Worm (Caenorhabditis elegans): Measurements from ENCODE around the gene fbxa-43.
A peak's percentile ranks its signal among the peaks of the same experiment; 100 is the strongest.

fbxa-43 gene

DNA sequence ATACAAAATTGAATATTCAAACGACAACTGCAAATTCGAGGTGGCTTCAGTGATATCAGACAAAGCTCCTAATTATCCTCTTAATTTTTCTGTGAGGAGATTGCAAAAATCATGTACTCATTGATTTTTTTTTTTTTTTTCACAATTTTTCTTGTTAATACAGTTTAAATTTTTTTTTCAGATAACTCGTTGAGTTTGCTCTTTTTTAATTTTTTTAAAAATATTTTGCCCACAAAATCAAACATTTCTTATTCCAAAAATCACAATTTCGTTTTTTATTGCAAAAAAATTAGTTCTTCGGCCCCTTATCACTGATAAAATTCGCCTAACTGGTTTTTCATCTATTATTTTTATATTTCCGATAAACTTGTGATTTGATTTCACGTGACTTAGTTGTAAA lies 18.1 kb upstream of the fbxa-43 start, which contains the start of gene Y54F10BM.21:
TSS of gene Y54F10BM.21 (plus strand) at position 301 of the 400 bp plus-strand sequence.
- TF ChIP-seq lin-26 (GFP tag; IDR thresholded peaks at IDR 0.05), result no peak
- no peak for TF ChIP-seq gei-17 (GFP tag; optimal IDR thresholded peaks at IDR 0.05)
- TF ChIP-seq egl-18 (GFP tag; IDR thresholded peaks at IDR 0.05), result no peak
- TF ChIP-seq ceh-79 (tag; optimal IDR thresholded peaks at IDR 0.05), result no peak
- TF ChIP-seq attf-5 (GFP tag; optimal IDR thresholded peaks at IDR 0.05), result no peak
- TF ChIP-seq K12H6.12 (tag; optimal IDR thresholded peaks at IDR 0.05), result no peak
- no peak for TF ChIP-seq F37B4.10 (GFP tag; IDR thresholded peaks at IDR 0.05)
- TF ChIP-seq sptf-2 (GFP tag; optimal IDR thresholded peaks at IDR 0.05), result no peak
- TF ChIP-seq sea-2 (GFP tag; IDR thresholded peaks at IDR 0.05), result no peak
- TF ChIP-seq ceh-27 (GFP tag; optimal IDR thresholded peaks at IDR 0.05), result no peak

DNA sequence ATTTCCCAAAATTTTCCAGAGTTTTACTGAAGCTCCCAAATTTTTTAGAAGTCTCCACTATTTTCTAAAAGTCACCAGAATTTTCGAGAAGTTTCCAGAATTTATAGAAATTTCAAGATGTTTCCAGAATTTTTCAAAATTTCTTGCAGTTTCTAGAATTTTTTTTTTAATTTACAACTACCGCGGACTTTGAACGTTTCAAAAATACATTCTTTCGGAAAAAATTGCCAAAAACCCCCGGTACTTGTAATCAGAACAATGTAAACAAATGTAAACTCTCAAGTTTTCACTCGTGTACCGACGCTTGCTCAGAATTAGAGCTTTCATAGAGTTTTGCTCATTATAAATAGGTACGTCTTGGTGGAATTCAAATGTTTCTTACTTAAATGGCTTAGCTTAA lies 14.0 kb upstream of the fbxa-43 start, which contains the start of gene fbxa-39:
TSS of gene fbxa-39 (plus strand) at position 301 of the 400 bp plus-strand sequence.
- TF ChIP-seq sea-2 (GFP tag; IDR thresholded peaks at IDR 0.05), result no peak
- TF ChIP-seq ceh-27 (GFP tag; optimal IDR thresholded peaks at IDR 0.05), result no peak
- TF ChIP-seq Y95B8A.8 (GFP tag; IDR thresholded peaks at IDR 0.05), result no peak

DNA sequence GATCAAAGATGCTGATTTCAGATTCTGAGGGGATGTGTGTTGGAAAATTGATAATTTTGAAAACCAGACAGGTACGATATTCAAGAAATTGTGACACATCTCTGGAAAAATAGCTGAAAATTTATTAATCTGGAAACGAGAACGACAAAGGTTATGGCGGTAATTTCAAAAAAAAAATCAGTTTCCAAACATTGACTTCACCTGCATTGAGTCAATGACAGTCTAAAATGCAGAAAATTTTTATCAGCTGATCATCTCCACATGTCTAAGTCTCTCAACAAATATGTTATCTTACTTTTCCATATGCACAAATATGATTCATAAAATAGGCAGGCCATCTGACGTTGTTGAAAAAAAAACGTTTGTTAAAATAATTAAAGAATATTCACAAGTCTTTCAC lies 13.3 kb upstream of the fbxa-43 start, which contains the start of gene fbxa-48:
TSS of gene fbxa-48 (minus strand) at position 101 of the 400 bp plus-strand sequence.
- TF ChIP-seq nhr-80 (tag; optimal IDR thresholded peaks at IDR 0.05), result peak; percentile 5
- no peak for TF ChIP-seq F57C9.4 (tag; optimal IDR thresholded peaks at IDR 0.05)

DNA sequence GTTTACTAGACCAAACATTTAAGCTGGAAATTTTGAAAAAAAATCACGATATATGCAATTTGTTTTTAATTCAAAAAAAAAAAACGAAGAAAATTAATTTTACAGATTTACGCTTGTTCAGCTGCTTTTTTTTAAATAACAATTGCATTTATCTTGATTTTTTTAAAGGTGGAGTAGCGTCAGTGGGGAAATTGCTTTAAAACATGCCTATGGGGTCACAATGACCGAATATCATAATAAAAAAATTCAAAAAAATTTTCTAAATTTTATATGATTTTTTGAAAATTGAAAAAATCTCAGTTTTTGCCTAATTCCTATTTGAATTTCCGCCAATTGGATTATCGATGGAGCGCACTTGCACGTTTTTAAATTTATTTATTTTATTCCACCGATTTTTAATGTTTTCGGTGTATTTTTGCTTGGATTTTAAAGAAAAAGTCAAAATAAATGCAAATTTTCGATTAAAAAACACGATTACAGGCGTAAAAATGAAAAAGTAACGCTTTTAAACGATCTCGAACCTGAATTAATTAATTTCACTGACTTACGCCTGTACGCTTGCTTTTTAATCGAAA lies 12.3 kb upstream of the fbxa-43 start:
- peak; percentile 71; the same call in 1 of the 2 replicates for TF ChIP-seq mcd-1 (GFP tag; IDR thresholded peaks at IDR 0.05)

DNA sequence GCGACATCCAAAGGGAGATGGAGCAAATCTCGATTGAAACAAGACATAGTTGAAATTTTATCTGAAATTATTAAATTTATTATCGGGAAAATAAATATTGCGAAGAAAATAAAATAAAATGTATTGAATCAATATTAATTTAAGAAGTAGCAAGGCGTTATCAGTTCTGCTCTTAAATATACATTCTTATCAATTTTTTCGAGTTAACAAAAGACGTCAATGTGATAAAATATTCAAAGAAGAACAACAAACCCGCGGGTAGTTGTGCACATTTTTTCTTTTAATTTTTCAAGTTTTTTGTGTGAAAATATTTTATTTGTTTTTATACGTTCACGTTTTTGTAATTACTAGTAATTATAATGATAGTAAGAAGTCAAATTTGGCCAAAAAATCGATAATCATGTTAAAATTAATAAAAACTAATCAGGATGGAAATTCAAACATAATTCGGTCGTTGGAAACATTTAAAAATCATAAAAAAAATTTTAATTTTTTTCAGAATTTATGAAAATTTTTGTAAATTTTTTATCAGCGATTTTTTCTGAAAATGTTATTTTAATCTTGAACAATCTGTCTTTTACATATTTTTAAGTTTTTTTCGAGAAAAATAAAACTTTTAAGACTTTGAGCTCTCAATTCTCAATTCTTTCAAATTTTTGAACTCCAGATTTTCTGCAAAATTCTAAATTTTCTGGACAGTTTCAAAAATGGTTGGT lies 7.4 kb upstream of the fbxa-43 start, which contains the start of gene fbxa-9:
TSS of gene fbxa-9 (plus strand) at position 666 of the 716 bp plus-strand sequence.
- TF ChIP-seq ccch-3 (GFP tag; optimal IDR thresholded peaks at IDR 0.05) (no peak), ztf-18 (tag; optimal IDR thresholded peaks at IDR 0.05) (no peak), nhr-179 (tag; optimal IDR thresholded peaks at IDR 0.05) (no peak), F52B5.7 (tag; optimal IDR thresholded peaks at IDR 0.05) (no peak), unc-130 (GFP tag; optimal IDR thresholded peaks at IDR 0.05) (no peak), madf-6 (GFP tag; IDR thresholded peaks at IDR 0.05) (no peak), hrde-1 (tag; optimal IDR thresholded peaks at IDR 0.05; ENCODE audit: borderline replicate concordance) (no peak), nhr-120 (GFP tag; IDR thresholded peaks at IDR 0.05) (no peak), hlh-12 (tag; optimal IDR thresholded peaks at IDR 0.05) (no peak), snpc-3.4 (tag; optimal IDR thresholded peaks at IDR 0.05) (no peak), atf-7 (tag; optimal IDR thresholded peaks at IDR 0.05) (no peak), snpc-4 (GFP tag; optimal IDR thresholded peaks at IDR 0.05) (no peak), snpc-4 (tag; optimal IDR thresholded peaks at IDR 0.05) (no peak), bed-1 (GFP tag; IDR thresholded peaks at IDR 0.05) (no peak), tbx-9 (tag; optimal IDR thresholded peaks at IDR 0.05; ENCODE audit: borderline replicate concordance) (no peak), rec-8 (tag; optimal IDR thresholded peaks at IDR 0.05) (no peak), K12H6.12 (tag; optimal IDR thresholded peaks at IDR 0.05) (no peak), egrh-3 (GFP tag; IDR thresholded peaks at IDR 0.05) (no peak)

Measured in whole organism, young adult.